Worm (Caenorhabditis elegans) whole organism, L4 larva: ENCODE data around the gene tbx-2.
A peak's percentile ranks its signal among the peaks of the same experiment; 100 is the strongest.

Experiments used
- lin-15B ChIP-seq: fragments of 150-350 bp; sonication (generic microtip); optimal IDR thresholded peaks from 3 replicates; lab custom pipeline; 2014; ENCODE audit warnings: missing biosample characterization, missing genetic modification characterization
- nhr-237 ChIP-seq: sonication (generic microtip); optimal IDR thresholded peaks from 2 replicates; lab custom pipeline; 2017; ENCODE audit warnings: missing biosample characterization, missing genetic modification characterization

DNA sequence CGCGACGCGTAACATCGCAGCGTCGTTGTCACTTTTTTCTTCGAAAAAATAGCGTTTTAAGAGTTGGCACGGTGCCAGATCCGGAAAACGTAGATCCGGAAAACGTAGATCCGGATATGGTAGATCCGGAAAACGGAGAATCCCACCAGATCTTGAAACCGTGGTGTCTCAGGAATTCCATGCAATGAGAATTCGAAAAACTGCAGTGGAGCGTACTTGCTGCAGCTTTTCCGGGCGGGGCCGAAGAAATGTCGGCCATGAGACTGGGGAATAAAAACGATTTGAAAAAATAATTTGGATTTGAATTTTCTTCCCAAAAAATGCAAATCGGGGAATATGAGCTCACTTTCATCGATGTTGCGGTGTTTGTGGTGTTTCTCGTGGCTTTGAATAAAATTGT lies 36.4 kb upstream of the tbx-2 start, which contains the start of gene K10D2.5:
- TF ChIP-seq nhr-237 (tag; lab: Kevin White, UChicago) (no peak), lin-15B (tag; lab: Kevin White, UChicago) (peak; percentile 90)
